Worm (Caenorhabditis elegans): ENCODE measurements around the gene fbxb-31.

DNA sequence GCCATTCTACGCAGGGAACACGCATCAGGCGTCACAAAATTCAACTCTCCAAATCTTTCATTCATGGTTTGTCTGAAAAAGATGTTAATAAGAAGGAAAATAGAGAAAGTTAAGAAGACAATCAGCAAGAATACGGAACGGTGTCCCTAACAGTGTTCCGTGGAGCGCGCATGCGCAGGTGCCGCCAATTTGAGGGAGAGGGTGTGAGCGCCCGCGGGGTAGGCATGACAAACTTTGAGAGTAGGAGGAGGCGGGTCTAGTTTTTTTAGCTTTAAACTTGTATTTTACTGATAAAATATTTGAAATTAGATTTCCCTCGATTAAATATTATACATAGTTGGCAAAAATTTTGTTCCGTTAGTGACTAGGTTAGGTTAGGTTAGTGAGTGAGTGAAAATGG is 41.2 kb upstream of the fbxb-31 start:
- TF ChIP-seq nhr-12 (tag; optimal IDR thresholded peaks at IDR 0.05), result no peak
- TF ChIP-seq nhr-76 (tag; optimal IDR thresholded peaks at IDR 0.05), result no peak
- no peak for TF ChIP-seq drap-1 (GFP tag; optimal IDR thresholded peaks at IDR 0.05)
- no peak for TF ChIP-seq ceh-43 (GFP tag; optimal IDR thresholded peaks at IDR 0.05)
- TF ChIP-seq mep-1 (tag; optimal IDR thresholded peaks at IDR 0.05), result no peak
- no peak for TF ChIP-seq unc-62 (GFP tag; optimal IDR thresholded peaks at IDR 0.05)
- no peak for TF ChIP-seq nhr-237 (tag; optimal IDR thresholded peaks at IDR 0.05)
- no peak for TF ChIP-seq pha-4 (tag; optimal IDR thresholded peaks at IDR 0.05)
- no peak for TF ChIP-seq nhr-28 (tag; optimal IDR thresholded peaks at IDR 0.05)
- TF ChIP-seq snpc-4 (tag; optimal IDR thresholded peaks at IDR 0.05), result no peak
- no peak for TF ChIP-seq lin-13 (tag; optimal IDR thresholded peaks at IDR 0.05)
- no peak for TF ChIP-seq lsy-2 (tag; optimal IDR thresholded peaks at IDR 0.05)
- no peak for TF ChIP-seq elt-1 (tag; optimal IDR thresholded peaks at IDR 0.05; ENCODE audit: borderline replicate concordance, insufficient read depth)
